Worm (Caenorhabditis elegans) whole organism, young adult: ENCODE measurements around the gene sre-52.

Source experiments
- F52B5.7 ChIP-seq: sonication (generic microtip); optimal IDR thresholded peaks from 2 replicates; lab custom pipeline; 2016; ENCODE audit warnings: mild to moderate bottlenecking, missing genetic modification characterization, missing compliant biosample characterization
- attf-3 ChIP-seq: fragments of 200-800 bp; sonication (Bioruptor generic); conservative IDR thresholded peaks from 2 replicates; pipeline ENCODE4 v1.3.6; 2022; ENCODE audit warnings: missing genetic modification reagents, missing genetic modification characterization, missing compliant biosample characterization
- ceh-27 ChIP-seq: fragments of 200-800 bp; sonication (Bioruptor generic); optimal IDR thresholded peaks from 2 replicates; lab custom pipeline; 2018; ENCODE audit warnings: mild to moderate bottlenecking, missing genetic modification characterization, moderate library complexity, missing compliant biosample characterization
- pha-4 ChIP-seq: fragments of 150-350 bp; sonication (generic microtip); optimal IDR thresholded peaks from 2 replicates; lab custom pipeline; 2014; ENCODE audit warnings: missing biosample characterization, missing genetic modification reagents, missing genetic modification characterization
- ztf-25 ChIP-seq: fragments of 200-800 bp; sonication (Bioruptor generic); IDR thresholded peaks from 2 replicates; pipeline ENCODE4 v1.3.6; 2022; ENCODE audit warnings: missing genetic modification reagents, missing genetic modification characterization, missing compliant biosample characterization
- ztf-3 ChIP-seq: fragments of 200-800 bp; sonication (Bioruptor generic); optimal IDR thresholded peaks from 2 replicates; lab custom pipeline; 2018; ENCODE audit warnings: mild to moderate bottlenecking, missing genetic modification characterization, missing compliant biosample characterization

ce11 chrII:12300680-12301079 is 34.9 kb upstream of the sre-52 start:
- TF ChIP-seq ztf-25 (GFP tag; lab: Robert Waterston, UW) = no peak
- TF ChIP-seq ztf-3 = no peak
- TF ChIP-seq attf-3 (GFP tag; lab: Robert Waterston, UW) = no peak
- no peak for TF ChIP-seq F52B5.7 (tag; lab: Kevin White, UChicago)
- TF ChIP-seq ceh-27 (GFP tag; lab: Kevin White, UChicago) = no peak
- no peak for TF ChIP-seq pha-4 (tag; lab: Kevin White, UChicago)
